Worm (Caenorhabditis elegans) whole organism, L1 larva: ENCODE data around the gene T11F9.21.

Experiments used
- ceh-90 ChIP-seq: sonication (generic microtip); optimal IDR thresholded peaks from 2 replicates; lab custom pipeline; 2016; ENCODE audit warnings: missing genetic modification characterization, missing compliant biosample characterization
- efl-1 ChIP-seq, 4 experiments: fragments of 150-350 bp; optimal IDR thresholded peaks in 3 of 4; peaks in 1 of 4; 1 replicate in 1 of 4; 2 replicates in 3 of 4; lab custom pipeline; 2014; ENCODE audit warnings: missing biosample characterization in 2 of 4, missing genetic modification characterization in 2 of 4, missing genetic modification reagents in 2 of 4
- fkh-10 ChIP-seq: sonication (generic microtip); optimal IDR thresholded peaks from 2 replicates; lab custom pipeline; 2017; ENCODE audit warnings: missing biosample characterization, missing genetic modification reagents, missing genetic modification characterization
- hlh-17 ChIP-seq: fragments of 200-800 bp; sonication (Bioruptor generic); optimal IDR thresholded peaks from 2 replicates; lab custom pipeline; 2018; ENCODE audit warnings: missing genetic modification characterization, mild to moderate bottlenecking, missing compliant biosample characterization, moderate library complexity, borderline replicate concordance
- jun-1 ChIP-seq: fragments of 150-350 bp; optimal IDR thresholded peaks from 2 replicates; lab custom pipeline; 2014; ENCODE audit warnings: missing biosample characterization, missing genetic modification reagents, missing genetic modification characterization
- lin-39 ChIP-seq: fragments of 150-350 bp; optimal IDR thresholded peaks from 2 replicates; lab custom pipeline; 2014; ENCODE audit warnings: missing biosample characterization, missing genetic modification reagents, missing genetic modification characterization
- pqm-1 ChIP-seq: sonication (generic microtip); optimal IDR thresholded peaks from 3 replicates; lab custom pipeline; 2017; ENCODE audit warnings: missing biosample characterization, missing genetic modification characterization
- sptf-1 ChIP-seq: fragments of 150-350 bp; optimal IDR thresholded peaks from 2 replicates; lab custom pipeline; 2014; ENCODE audit warnings: missing biosample characterization, missing genetic modification characterization
- swsn-7 ChIP-seq: sonication (generic microtip); optimal IDR thresholded peaks from 2 replicates; lab custom pipeline; 2016; ENCODE audit warnings: missing genetic modification characterization, missing compliant biosample characterization
- unc-62 ChIP-seq: fragments of 150-350 bp; optimal IDR thresholded peaks from 2 replicates; lab custom pipeline; 2014; ENCODE audit warnings: missing biosample characterization, missing genetic modification reagents, missing genetic modification characterization

- TF ChIP-seq efl-1 (optimal IDR thresholded peaks at IDR 0.05; lab: Kevin White, UChicago) (peak; percentile 20 to 39), efl-1 (GFP tag; optimal IDR thresholded peaks at IDR 0.05 in 1 of 2; lab: Kevin White, UChicago) (peak in 1 of 2 experiments; percentile 6), sptf-1 (tag; lab: Kevin White, UChicago) (no peak), fkh-10 (GFP tag; lab: Kevin White, UChicago) (no peak), jun-1 (tag; lab: Kevin White, UChicago) (no peak), unc-62 (GFP tag; lab: Kevin White, UChicago) (no peak), swsn-7 (tag; lab: Kevin White, UChicago) (peak; percentile 31), lin-39 (tag; lab: Kevin White, UChicago) (no peak), ceh-90 (tag; lab: Kevin White, UChicago) (no peak), pqm-1 (no peak), hlh-17 (GFP tag; lab: Kevin White, UChicago) (no peak)
Observed at ce11 chrV:11531100-11531499, 38.5 kb downstream of the T11F9.21 start.
